Fruit fly (Drosophila melanogaster) whole organism, prepupa: ENCODE results near the gene CG34433.
A peak's percentile ranks its signal among the peaks of the same experiment; 100 is the strongest.

Experiments used
- CG10631 ChIP-seq: fragments of 200-800 bp; sonication (Bioruptor generic); optimal IDR thresholded peaks from 2 replicates; lab custom pipeline; 2016; ENCODE audit warnings: missing biosample characterization, missing genetic modification characterization
- CG11294 ChIP-seq: fragments of 200-800 bp; sonication (Bioruptor generic); IDR thresholded peaks from 2 replicates; pipeline ENCODE4 v1.3.6; 2022; ENCODE audit warnings: missing biosample characterization, missing genetic modification characterization
- CG11902 ChIP-seq: fragments of 200-800 bp; sonication (Bioruptor generic); optimal IDR thresholded peaks from 3 replicates; lab custom pipeline; 2016; ENCODE audit warnings: missing biosample characterization, missing genetic modification characterization
- CG15336 ChIP-seq: fragments of 200-800 bp; sonication (Bioruptor generic); IDR thresholded peaks from 2 replicates; pipeline ENCODE4 v1.3.6; 2022; ENCODE audit warnings: missing biosample characterization, missing genetic modification characterization
- CG1621 ChIP-seq: fragments of 200-800 bp; sonication (Bioruptor generic); optimal IDR thresholded peaks from 3 replicates; lab custom pipeline; 2018; ENCODE audit warnings: missing biosample characterization, mild to moderate bottlenecking, missing genetic modification characterization
- CG16779 ChIP-seq: fragments of 200-800 bp; sonication (Bioruptor generic); optimal IDR thresholded peaks from 3 replicates; lab custom pipeline; 2017; ENCODE audit warnings: missing biosample characterization, mild to moderate bottlenecking, missing genetic modification characterization
- CG3032 ChIP-seq: fragments of 200-800 bp; optimal IDR thresholded peaks from 2 replicates; lab custom pipeline; 2019; ENCODE audit warnings: missing biosample characterization, mild to moderate bottlenecking, missing genetic modification characterization, moderate library complexity
- CG32006 ChIP-seq: fragments of 200-800 bp; sonication (Bioruptor generic); optimal IDR thresholded peaks from 3 replicates; lab custom pipeline; 2017; ENCODE audit warnings: missing biosample characterization, mild to moderate bottlenecking, missing genetic modification characterization
- CG34406 ChIP-seq: fragments of 200-800 bp; sonication (Bioruptor generic); optimal IDR thresholded peaks from 3 replicates; lab custom pipeline; 2016; ENCODE audit warnings: missing biosample characterization, missing genetic modification characterization
- CG3919 ChIP-seq: fragments of 200-800 bp; sonication (Bioruptor generic); optimal IDR thresholded peaks from 3 replicates; lab custom pipeline; 2016; ENCODE audit warnings: missing biosample characterization, missing genetic modification characterization
- CG4318 ChIP-seq: fragments of 200-800 bp; sonication (Bioruptor generic); optimal IDR thresholded peaks from 3 replicates; lab custom pipeline; 2017; ENCODE audit warnings: missing biosample characterization, mild to moderate bottlenecking, missing genetic modification characterization
- CG6163 ChIP-seq: fragments of 200-800 bp; sonication (Bioruptor generic); IDR thresholded peaks from 3 replicates; pipeline ENCODE4 v1.3.6; 2022; ENCODE audit warnings: missing biosample characterization, missing genetic modification characterization
- CG6792 ChIP-seq: fragments of 200-800 bp; sonication (Bioruptor generic); optimal IDR thresholded peaks from 3 replicates; lab custom pipeline; 2016; ENCODE audit warnings: missing biosample characterization, missing genetic modification characterization
- CG6808 ChIP-seq: fragments of 200-800 bp; sonication (Bioruptor generic); optimal IDR thresholded peaks from 3 replicates; lab custom pipeline; 2017; ENCODE audit warnings: missing biosample characterization, missing genetic modification characterization, mild to moderate bottlenecking, moderate library complexity, missing genetic modification reagents
- CG6854 ChIP-seq: fragments of 200-800 bp; sonication (Bioruptor generic); optimal IDR thresholded peaks from 2 replicates; lab custom pipeline; 2017; ENCODE audit warnings: missing biosample characterization, mild to moderate bottlenecking, missing genetic modification characterization
- CG7368 ChIP-seq: fragments of 200-800 bp; sonication (Bioruptor generic); optimal IDR thresholded peaks from 3 replicates; lab custom pipeline; 2016; ENCODE audit warnings: missing biosample characterization, missing genetic modification characterization
- CG8119 ChIP-seq: fragments of 200-800 bp; sonication (Bioruptor generic); IDR thresholded peaks from 3 replicates; pipeline ENCODE4 v1.3.6; 2022; ENCODE audit warnings: missing biosample characterization, missing genetic modification characterization
- CG8319 ChIP-seq: fragments of 200-800 bp; sonication (Bioruptor generic); optimal IDR thresholded peaks from 3 replicates; lab custom pipeline; 2016; ENCODE audit warnings: missing biosample characterization, missing genetic modification characterization
- CG8632 ChIP-seq: fragments of 200-800 bp; sonication (Bioruptor generic); optimal IDR thresholded peaks from 3 replicates; lab custom pipeline; 2016; ENCODE audit warnings: missing biosample characterization, missing genetic modification characterization
- Eip75B ChIP-seq: fragments of 200-800 bp; sonication (Bioruptor generic); optimal IDR thresholded peaks from 3 replicates; lab custom pipeline; 2016; ENCODE audit warnings: missing biosample characterization, missing genetic modification characterization
- Eip78C ChIP-seq: fragments of 200-800 bp; sonication (Bioruptor generic); peaks from one replicate; lab custom pipeline; 2016; ENCODE audit warnings: missing biosample characterization, missing genetic modification characterization
- Ets21C ChIP-seq: fragments of 200-800 bp; sonication (Bioruptor generic); optimal IDR thresholded peaks from 3 replicates; lab custom pipeline; 2016; ENCODE audit warnings: missing biosample characterization, missing genetic modification characterization
- Ets96B ChIP-seq: fragments of 200-800 bp; optimal IDR thresholded peaks from 2 replicates; lab custom pipeline; 2019; ENCODE audit warnings: missing biosample characterization, mild to moderate bottlenecking, missing genetic modification characterization, moderate library complexity
- Gug ChIP-seq: fragments of 200-800 bp; sonication (Bioruptor generic); IDR thresholded peaks from 2 replicates; pipeline ENCODE4 v1.3.6; 2022; ENCODE audit warnings: missing biosample characterization, missing genetic modification characterization
- Hr38 ChIP-seq: sonication (Bioruptor generic); optimal IDR thresholded peaks from 2 replicates; lab custom pipeline; 2016; ENCODE audit warnings: missing biosample characterization, missing genetic modification characterization
- Lpt ChIP-seq: fragments of 200-800 bp; sonication (Bioruptor generic); optimal IDR thresholded peaks from 3 replicates; lab custom pipeline; 2016; ENCODE audit warnings: missing biosample characterization, missing genetic modification characterization
- Met ChIP-seq: fragments of 200-800 bp; sonication (Bioruptor generic); optimal IDR thresholded peaks from 3 replicates; lab custom pipeline; 2016; ENCODE audit warnings: missing biosample characterization, missing genetic modification characterization
- OdsH ChIP-seq: fragments of 200-800 bp; sonication (Bioruptor generic); optimal IDR thresholded peaks from 3 replicates; lab custom pipeline; 2016; ENCODE audit warnings: missing biosample characterization, missing genetic modification characterization
- Smox ChIP-seq: fragments of 200-800 bp; sonication (Bioruptor generic); optimal IDR thresholded peaks from 3 replicates; lab custom pipeline; 2016; ENCODE audit warnings: missing biosample characterization, missing genetic modification characterization
- Sox102F ChIP-seq: fragments of 200-800 bp; sonication (Bioruptor generic); optimal IDR thresholded peaks from 2 replicates; lab custom pipeline; 2016; ENCODE audit warnings: missing biosample characterization, mild to moderate bottlenecking, missing genetic modification characterization
- Sox14 ChIP-seq: fragments of 200-800 bp; sonication (Bioruptor generic); optimal IDR thresholded peaks from 3 replicates; lab custom pipeline; 2016; ENCODE audit warnings: missing biosample characterization, missing genetic modification characterization
- Sox15 ChIP-seq: fragments of 200-800 bp; sonication (Bioruptor generic); optimal IDR thresholded peaks from 3 replicates; lab custom pipeline; 2016; ENCODE audit warnings: missing biosample characterization, missing genetic modification characterization
- acj6 ChIP-seq: fragments of 200-800 bp; sonication (Bioruptor generic); optimal IDR thresholded peaks from 3 replicates; lab custom pipeline; 2016; ENCODE audit warnings: missing biosample characterization, missing genetic modification characterization
- dsx ChIP-seq: fragments of 200-800 bp; optimal IDR thresholded peaks from 3 replicates; lab custom pipeline; 2019; ENCODE audit warnings: missing biosample characterization, mild to moderate bottlenecking, missing genetic modification characterization, moderate library complexity; ENCODE audit not compliant: poor library complexity, severe bottlenecking
- eg ChIP-seq: fragments of 200-800 bp; sonication (Bioruptor generic); IDR thresholded peaks from 3 replicates; pipeline ENCODE4 v1.3.6; 2022; ENCODE audit warnings: missing biosample characterization, missing genetic modification characterization
- fd59A ChIP-seq: fragments of 200-800 bp; sonication (Bioruptor generic); optimal IDR thresholded peaks from 2 replicates; lab custom pipeline; 2017; ENCODE audit warnings: missing biosample characterization, mild to moderate bottlenecking, missing genetic modification characterization, missing genetic modification reagents
- fd85E ChIP-seq: fragments of 200-800 bp; sonication (Bioruptor generic); optimal IDR thresholded peaks from 3 replicates; lab custom pipeline; 2016; ENCODE audit warnings: missing biosample characterization, missing genetic modification characterization
- fkh ChIP-seq: fragments of 200-800 bp; sonication (Bioruptor generic); optimal IDR thresholded peaks from 3 replicates; lab custom pipeline; 2017; ENCODE audit warnings: missing biosample characterization, mild to moderate bottlenecking, missing genetic modification characterization, moderate library complexity
- lz ChIP-seq: fragments of 200-800 bp; sonication (Bioruptor generic); optimal IDR thresholded peaks from 3 replicates; lab custom pipeline; 2016; ENCODE audit warnings: missing biosample characterization, missing genetic modification characterization
- salr ChIP-seq, 2 experiments: fragments of 200-800 bp; sonication (Bioruptor generic); optimal IDR thresholded peaks; 3 replicates each; lab custom pipeline; 2016 to 2018; ENCODE audit warnings: missing biosample characterization in 2 of 2, missing genetic modification characterization in 2 of 2, mild to moderate bottlenecking in 1 of 2
- spab ChIP-seq: fragments of 200-800 bp; sonication (Bioruptor generic); optimal IDR thresholded peaks from 2 replicates; lab custom pipeline; 2017; ENCODE audit warnings: missing biosample characterization, mild to moderate bottlenecking, missing genetic modification characterization, missing genetic modification reagents
- ss ChIP-seq, 2 experiments: fragments of 200-800 bp; sonication (Bioruptor generic); optimal IDR thresholded peaks; 2 replicates in 1 of 2; 3 replicates in 1 of 2; lab custom pipeline; 2017 to 2018; ENCODE audit warnings: mild to moderate bottlenecking in 2 of 2, missing biosample characterization in 2 of 2, missing genetic modification characterization in 2 of 2, moderate library complexity in 1 of 2
- topi ChIP-seq: fragments of 200-800 bp; sonication (Bioruptor generic); optimal IDR thresholded peaks from 3 replicates; lab custom pipeline; 2016; ENCODE audit warnings: missing biosample characterization, missing genetic modification characterization

Gene CG34433

DNA sequence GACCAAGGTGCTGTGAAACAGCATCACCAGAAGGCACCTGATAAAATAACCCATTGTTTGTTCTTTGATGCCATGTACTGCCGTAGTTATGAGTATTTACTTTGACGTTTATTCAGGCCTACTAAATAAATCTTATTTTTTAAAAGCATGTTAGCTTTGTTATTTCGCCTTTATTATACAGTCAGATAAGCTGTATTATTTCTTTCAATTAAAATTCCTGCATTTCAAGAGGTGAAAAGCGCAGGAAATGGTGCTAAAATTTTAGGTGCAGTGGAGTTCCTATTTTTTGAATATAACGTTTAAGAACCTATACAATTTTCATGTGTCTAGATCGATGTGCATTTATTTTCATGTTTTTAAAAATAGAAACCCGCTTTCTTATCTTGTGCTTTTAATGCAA is 4.0 kb upstream of the CG34433 start, which contains the start of gene CG31013:
CG31013 (minus strand) TSS at position 101 of the 400 bp plus-strand sequence.
- TF ChIP-seq ss (GFP tag; optimal IDR thresholded peaks at IDR 0.05; lab: Kevin White, UChicago) (no peak), Sox14 (GFP tag; lab: Kevin White, UChicago) (no peak), CG6163 (GFP tag; lab: Robert Waterston, UW) (no peak), CG8632 (GFP tag; lab: Kevin White, UChicago) (no peak), spab (GFP tag; lab: Kevin White, UChicago) (no peak), CG10631 (GFP tag; lab: Kevin White, UChicago) (no peak), Ets21C (GFP tag; lab: Kevin White, UChicago) (no peak), fd85E (GFP tag; lab: Kevin White, UChicago) (no peak), lz (GFP tag; lab: Kevin White, UChicago) (no peak), Hr38 (GFP tag; lab: Kevin White, UChicago) (no peak), Eip78C (GFP tag; lab: Kevin White, UChicago) (no peak), CG6854 (GFP tag; lab: Kevin White, UChicago) (no peak), Lpt (no peak), CG3032 (no peak)

DNA sequence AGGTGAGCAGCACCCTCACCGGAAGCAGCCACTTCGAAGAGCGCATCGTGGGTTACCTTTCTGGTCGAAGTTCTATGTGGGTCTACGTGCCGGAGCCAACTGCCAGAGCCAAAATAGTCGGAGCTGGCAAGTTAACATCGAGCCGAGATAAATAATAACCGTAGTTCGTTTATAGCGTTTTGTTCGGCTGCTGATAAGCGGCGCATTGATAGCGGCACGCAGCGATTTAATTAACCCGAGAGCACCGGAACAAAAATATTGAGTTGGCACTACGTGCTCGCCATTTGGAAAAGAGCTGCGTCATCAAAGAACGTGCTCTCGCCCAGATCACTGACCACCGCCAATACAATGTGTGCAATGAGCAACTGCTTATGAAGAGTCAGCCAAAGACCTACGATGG is 1.3 kb upstream of the CG34433 start, which contains the start of gene PH4alphaPV:
PH4alphaPV (minus strand) TSS at position 101 of the 400 bp plus-strand sequence.
- no peak for TF ChIP-seq Lpt
- no peak for TF ChIP-seq salr (GFP tag; optimal IDR thresholded peaks at IDR 0.05; lab: Kevin White, UChicago)

DNA sequence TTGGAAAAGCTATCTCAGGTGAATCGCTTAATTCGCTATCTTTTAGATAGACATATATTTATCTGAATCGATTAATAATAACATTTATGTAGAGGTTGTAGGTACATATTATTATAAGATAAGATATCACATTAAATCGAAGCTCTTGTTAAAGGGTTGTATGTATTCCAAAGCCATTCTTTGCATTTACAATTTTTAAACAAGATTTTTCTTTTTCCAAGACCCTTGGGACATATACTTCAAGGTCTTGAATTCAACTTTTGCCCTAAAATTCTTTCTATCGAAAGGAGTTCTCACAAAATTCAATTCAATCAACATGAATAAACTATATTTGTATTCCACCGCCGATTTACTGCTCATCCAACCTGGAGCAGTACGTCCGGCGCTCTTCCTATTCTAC is 910 bp upstream of the CG34433 start, which contains the start of gene CG34432:
CG34432 (plus strand) TSS at position 301 of the 400 bp plus-strand sequence.
- TF ChIP-seq fd85E (GFP tag; lab: Kevin White, UChicago) = no peak
- TF ChIP-seq Ets96B = no peak
- TF ChIP-seq CG7368 = no peak
- TF ChIP-seq OdsH (GFP tag; lab: Kevin White, UChicago) = no peak
- no peak for TF ChIP-seq Met (GFP tag; lab: Kevin White, UChicago)
- TF ChIP-seq Sox102F (GFP tag; lab: Kevin White, UChicago) = no peak
- TF ChIP-seq Eip75B (GFP tag; lab: Kevin White, UChicago) = no peak
- TF ChIP-seq CG6808 (GFP tag; lab: Kevin White, UChicago) = no peak
- no peak for TF ChIP-seq fd59A (GFP tag; lab: Kevin White, UChicago)
- TF ChIP-seq, all 60 proteins: peak for 0

DNA sequence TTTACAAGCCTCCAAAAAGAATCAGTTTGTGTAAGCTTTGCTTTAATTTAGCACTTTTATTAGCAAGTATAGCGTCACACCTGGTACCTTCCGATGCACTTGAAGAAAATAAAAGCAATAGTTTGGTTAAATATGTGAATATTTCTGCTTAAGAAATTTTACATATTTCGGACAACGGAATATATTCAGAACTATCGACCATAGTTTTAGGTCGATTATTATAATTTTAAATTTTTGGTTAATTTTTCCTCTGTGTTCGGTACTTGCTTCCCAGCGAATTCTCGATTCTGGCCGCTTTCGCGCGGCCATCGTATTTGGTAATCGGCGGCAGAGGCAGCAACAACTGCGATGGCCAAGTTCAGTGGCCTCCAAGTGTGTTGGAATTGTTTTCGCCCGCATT is 39.9 kb downstream of the CG34433 start:
- no peak for TF ChIP-seq fkh (GFP tag; lab: Kevin White, UChicago)
- no peak for TF ChIP-seq CG16779 (tag; lab: Kevin White, UChicago)
- TF ChIP-seq ss (GFP tag; optimal IDR thresholded peaks at IDR 0.05; lab: Kevin White, UChicago) = no peak
- TF ChIP-seq CG4318 = no peak
- TF ChIP-seq topi (GFP tag; lab: Kevin White, UChicago) = peak; percentile 79
- peak; percentile 85 for TF ChIP-seq Gug (GFP tag; lab: Robert Waterston, UW)
- peak; percentile 50 for TF ChIP-seq Sox14 (GFP tag; lab: Kevin White, UChicago)
- TF ChIP-seq CG34406 (GFP tag; lab: Kevin White, UChicago) = peak; percentile 9
- peak in 1 of 2 experiments; percentile 21 for TF ChIP-seq salr (GFP tag; optimal IDR thresholded peaks at IDR 0.05; lab: Kevin White, UChicago)
- peak; percentile 92 for TF ChIP-seq Met (GFP tag; lab: Kevin White, UChicago)
- TF ChIP-seq CG6854 (GFP tag; lab: Kevin White, UChicago) = peak; percentile 46
- TF ChIP-seq eg (GFP tag; lab: Robert Waterston, UW) = peak; percentile 72; the same call in 2 of the 3 replicates
- no peak for TF ChIP-seq Sox15 (GFP tag; lab: Kevin White, UChicago)
- TF ChIP-seq dsx = no peak
- TF ChIP-seq Smox = peak; percentile 64
- peak; percentile 69 for TF ChIP-seq CG15336 (GFP tag; lab: Robert Waterston, UW)
- TF ChIP-seq acj6 (GFP tag; lab: Kevin White, UChicago) = peak; percentile 22
- TF ChIP-seq CG11902 (GFP tag; lab: Kevin White, UChicago) = peak; percentile 32
- peak; percentile 56 for TF ChIP-seq Ets21C (GFP tag; lab: Kevin White, UChicago)
- peak; percentile 61; the same call in 1 of the 2 replicates for TF ChIP-seq CG11294 (GFP tag; lab: Robert Waterston, UW)
- TF ChIP-seq CG8632 (GFP tag; lab: Kevin White, UChicago) = peak; percentile 6
- TF ChIP-seq CG1621 (tag; lab: Kevin White, UChicago) = no peak
- TF ChIP-seq CG6792 (GFP tag; lab: Kevin White, UChicago) = peak; percentile 57
- peak; percentile 20 for TF ChIP-seq CG8319 (GFP tag; lab: Kevin White, UChicago)
- TF ChIP-seq Ets96B = no peak
- TF ChIP-seq CG32006 (GFP tag; lab: Kevin White, UChicago) = peak; percentile 34
- peak; percentile 90 for TF ChIP-seq CG6163 (GFP tag; lab: Robert Waterston, UW)
- peak; percentile 74 for TF ChIP-seq Eip75B (GFP tag; lab: Kevin White, UChicago)
- no peak for TF ChIP-seq fd85E (GFP tag; lab: Kevin White, UChicago)
- TF ChIP-seq CG3919 (GFP tag; lab: Kevin White, UChicago) = peak; percentile 75
- peak; percentile 63 for TF ChIP-seq CG10631 (GFP tag; lab: Kevin White, UChicago)
- TF ChIP-seq CG8119 = peak; percentile 57; the same call in 2 of the 3 replicates
